Fruit fly (Drosophila melanogaster): ENCODE measurements around the gene CG3349.
A peak's percentile ranks its signal among the peaks of the same experiment; 100 is the strongest.

Gene CG3349

dm6 chr3L:15006825-15007224, 27.4 kb downstream of the CG3349 start (continued):
- TF ChIP-seq lola (GFP tag; optimal IDR thresholded peaks at IDR 0.05): no peak

dm6 chr3L:15007271-15007948, 28.0 kb downstream of the CG3349 start:
- TF ChIP-seq CG9705 (GFP tag; optimal IDR thresholded peaks at IDR 0.05): no peak
- TF ChIP-seq psq (GFP tag; optimal IDR thresholded peaks at IDR 0.05): peak; percentile 7
- no peak for TF ChIP-seq Sp1 (GFP tag; optimal IDR thresholded peaks at IDR 0.05)
- TF ChIP-seq HLH106 (tag; optimal IDR thresholded peaks at IDR 0.05): peak; percentile 24

- TF ChIP-seq foxo (GFP tag; optimal IDR thresholded peaks at IDR 0.05) (no peak), fru (GFP tag; optimal IDR thresholded peaks at IDR 0.05) (no peak), Myc (optimal IDR thresholded peaks at IDR 0.05) (no peak), lola (GFP tag; optimal IDR thresholded peaks at IDR 0.05) (no peak), jim (GFP tag; optimal IDR thresholded peaks at IDR 0.05) (no peak)
Measured at dm6 chr3L:15009681-15010080, 30.3 kb downstream of the CG3349 start.

dm6 chr3L:15010601-15011000, 31.2 kb downstream of the CG3349 start:
- TF ChIP-seq jim (GFP tag; optimal IDR thresholded peaks at IDR 0.05) (no peak), h (GFP tag; optimal IDR thresholded peaks at IDR 0.05) (no peak), dmrt93B (GFP tag; optimal IDR thresholded peaks at IDR 0.05) (no peak), Mio (GFP tag; optimal IDR thresholded peaks at IDR 0.05) (no peak), lola (GFP tag; optimal IDR thresholded peaks at IDR 0.05) (no peak), Dfd (GFP tag; optimal IDR thresholded peaks at IDR 0.05) (no peak), Jra (GFP tag; optimal IDR thresholded peaks at IDR 0.05) (no peak), dsf (GFP tag; optimal IDR thresholded peaks at IDR 0.05; ENCODE audit: borderline replicate concordance) (no peak), Dif (GFP tag; optimal IDR thresholded peaks at IDR 0.05; ENCODE audit: partially characterized antibody) (no peak), Sp1 (GFP tag; optimal IDR thresholded peaks at IDR 0.05) (no peak), pan (optimal IDR thresholded peaks at IDR 0.05) (no peak), OdsH (GFP tag; optimal IDR thresholded peaks at IDR 0.05) (no peak), sv (GFP tag; optimal IDR thresholded peaks at IDR 0.05) (no peak)

- TF ChIP-seq GATAd (GFP tag; optimal IDR thresholded peaks at IDR 0.05): no peak
- TF ChIP-seq foxo (GFP tag; optimal IDR thresholded peaks at IDR 0.05): no peak
- no peak for TF ChIP-seq dl (GFP tag; optimal IDR thresholded peaks at IDR 0.05; ENCODE audit: insufficient read depth in 1 of 2, partially characterized antibody in 2 of 2)
- no peak for TF ChIP-seq Dif (GFP tag; optimal IDR thresholded peaks at IDR 0.05; ENCODE audit: partially characterized antibody)
- no peak for TF ChIP-seq Sp1 (GFP tag; optimal IDR thresholded peaks at IDR 0.05)
- no peak for TF ChIP-seq fru (GFP tag; optimal IDR thresholded peaks at IDR 0.05)
- TF ChIP-seq CrebA (GFP tag; optimal IDR thresholded peaks at IDR 0.05; ENCODE audit: borderline replicate concordance): no peak
- no peak for TF ChIP-seq N (GFP tag; optimal IDR thresholded peaks at IDR 0.05)
- no peak for TF ChIP-seq OdsH (GFP tag; optimal IDR thresholded peaks at IDR 0.05)
- TF ChIP-seq brk (GFP tag; optimal IDR thresholded peaks at IDR 0.05): no peak
- no peak for TF ChIP-seq br (GFP tag; optimal IDR thresholded peaks at IDR 0.05)
- TF ChIP-seq CG32264 (GFP tag; optimal IDR thresholded peaks at IDR 0.05): no peak
Measured at dm6 chr3L:15011142-15011541, 31.7 kb downstream of the CG3349 start.

dm6 chr3L:15011638-15012335, 32.4 kb downstream of the CG3349 start:
- TF ChIP-seq fru (GFP tag; optimal IDR thresholded peaks at IDR 0.05) (peak; percentile 24), psq (GFP tag; optimal IDR thresholded peaks at IDR 0.05) (peak; percentile 24), HLH106 (tag; optimal IDR thresholded peaks at IDR 0.05) (peak; percentile 29), br (GFP tag; optimal IDR thresholded peaks at IDR 0.05) (peak; percentile 21), Hr78 (GFP tag; optimal IDR thresholded peaks at IDR 0.05) (no peak), sv (GFP tag; optimal IDR thresholded peaks at IDR 0.05) (peak; percentile 0), Hnf4 (GFP tag; optimal IDR thresholded peaks at IDR 0.05) (peak; percentile 5), foxo (GFP tag; optimal IDR thresholded peaks at IDR 0.05) (peak in 1 of 2 experiments; percentile 50), OdsH (GFP tag; optimal IDR thresholded peaks at IDR 0.05) (no peak), brk (GFP tag; optimal IDR thresholded peaks at IDR 0.05) (no peak), rgr (GFP tag; optimal IDR thresholded peaks at IDR 0.05) (peak; percentile 43), h (GFP tag; optimal IDR thresholded peaks at IDR 0.05) (peak; percentile 9), Sp1 (GFP tag; optimal IDR thresholded peaks at IDR 0.05) (peak; percentile 29)
